Worm (Caenorhabditis elegans) whole organism, L2 larva: ENCODE results near the gene fbxa-100.
A peak's percentile ranks its signal among the peaks of the same experiment; 100 is the strongest.

ENCODE experiments used
- C34F6.9 ChIP-seq: fragments of 150-350 bp; optimal IDR thresholded peaks from 2 replicates; lab custom pipeline; 2014; ENCODE audit warnings: missing biosample characterization, missing genetic modification characterization
- F13H6.1 ChIP-seq: sonication (generic microtip); optimal IDR thresholded peaks from 2 replicates; lab custom pipeline; 2016; ENCODE audit warnings: missing genetic modification characterization, missing compliant biosample characterization
- Y55F3AM.14 ChIP-seq: fragments of 200-800 bp; sonication (Bioruptor generic); optimal IDR thresholded peaks from 2 replicates; lab custom pipeline; 2018; ENCODE audit warnings: mild to moderate bottlenecking, missing genetic modification characterization, missing compliant biosample characterization
- ZK546.5 ChIP-seq: sonication (generic microtip); optimal IDR thresholded peaks from 2 replicates; lab custom pipeline; 2017; ENCODE audit warnings: missing biosample characterization, missing genetic modification characterization
- alr-1 ChIP-seq: fragments of 150-350 bp; optimal IDR thresholded peaks from 2 replicates; lab custom pipeline; 2014; ENCODE audit warnings: missing biosample characterization, missing genetic modification characterization
- aly-2 ChIP-seq: fragments of 150-350 bp; optimal IDR thresholded peaks from 2 replicates; lab custom pipeline; 2014; ENCODE audit warnings: missing biosample characterization, missing genetic modification characterization
- ama-1 ChIP-seq: fragments of 150-350 bp; optimal IDR thresholded peaks from 2 replicates; lab custom pipeline; 2018; ENCODE audit warnings: inconsistent platforms
- blmp-1 ChIP-seq: sonication (generic microtip); optimal IDR thresholded peaks from 2 replicates; lab custom pipeline; 2017; ENCODE audit warnings: missing genetic modification characterization, mild to moderate bottlenecking, missing compliant biosample characterization, antibody characterized with exemption, moderate library complexity; ENCODE audit not compliant: insufficient read depth
- ceh-16 ChIP-seq: fragments of 150-350 bp; optimal IDR thresholded peaks from 2 replicates; lab custom pipeline; 2014; ENCODE audit warnings: missing biosample characterization, missing genetic modification characterization
- ceh-82 ChIP-seq: fragments of 150-350 bp; optimal IDR thresholded peaks from 2 replicates; lab custom pipeline; 2014; ENCODE audit warnings: missing biosample characterization, missing genetic modification characterization
- crh-2 ChIP-seq: sonication (generic microtip); optimal IDR thresholded peaks from 2 replicates; lab custom pipeline; 2017; ENCODE audit warnings: missing biosample characterization, missing genetic modification characterization
- dmd-4 ChIP-seq: sonication (generic microtip); optimal IDR thresholded peaks from 2 replicates; lab custom pipeline; 2017; ENCODE audit warnings: missing biosample characterization, missing genetic modification characterization
- egl-27 ChIP-seq: sonication (generic microtip); optimal IDR thresholded peaks from 3 replicates; lab custom pipeline; 2017; ENCODE audit warnings: missing biosample characterization, missing genetic modification reagents, missing genetic modification characterization
- elt-1 ChIP-seq: fragments of 150-350 bp; optimal IDR thresholded peaks from 2 replicates; lab custom pipeline; 2014; ENCODE audit warnings: missing biosample characterization, missing genetic modification characterization
- fos-1 ChIP-seq: fragments of 150-350 bp; optimal IDR thresholded peaks from 2 replicates; lab custom pipeline; 2014; ENCODE audit warnings: missing biosample characterization, missing genetic modification characterization
- gmeb-1 ChIP-seq: fragments of 150-350 bp; optimal IDR thresholded peaks from 2 replicates; lab custom pipeline; 2014; ENCODE audit warnings: missing biosample characterization, missing genetic modification characterization
- lin-13 ChIP-seq: fragments of 150-350 bp; optimal IDR thresholded peaks from 2 replicates; lab custom pipeline; 2014; ENCODE audit warnings: missing biosample characterization, missing genetic modification reagents, missing genetic modification characterization
- lin-39 ChIP-seq: fragments of 150-350 bp; optimal IDR thresholded peaks from 2 replicates; lab custom pipeline; 2014; ENCODE audit warnings: missing biosample characterization, missing genetic modification reagents, missing genetic modification characterization
- lsy-2 ChIP-seq, 2 experiments: fragments of 150-350 bp in 1 of 2; sonication (generic microtip) in 1 of 2; optimal IDR thresholded peaks; 2 replicates each; lab custom pipeline; 2014 to 2017; ENCODE audit warnings: missing biosample characterization in 2 of 2, missing genetic modification characterization in 2 of 2
- mab-5 ChIP-seq: fragments of 150-350 bp; optimal IDR thresholded peaks from 2 replicates; lab custom pipeline; 2014; ENCODE audit warnings: missing biosample characterization, missing genetic modification characterization
- mdl-1 ChIP-seq, 2 experiments: fragments of 150-350 bp in 1 of 2; sonication (generic microtip) in 1 of 2; optimal IDR thresholded peaks; 2 replicates each; lab custom pipeline; 2017; ENCODE audit warnings: missing biosample characterization in 2 of 2, missing genetic modification characterization in 2 of 2
- nhr-129 ChIP-seq: fragments of 150-350 bp; optimal IDR thresholded peaks from 2 replicates; lab custom pipeline; 2014; ENCODE audit warnings: missing biosample characterization, missing genetic modification characterization
- nhr-23 ChIP-seq: fragments of 150-350 bp; optimal IDR thresholded peaks from 2 replicates; lab custom pipeline; 2014; ENCODE audit warnings: missing biosample characterization, missing genetic modification reagents, missing genetic modification characterization
- nhr-237 ChIP-seq: fragments of 150-350 bp; optimal IDR thresholded peaks from 2 replicates; lab custom pipeline; 2014; ENCODE audit warnings: missing biosample characterization, missing genetic modification characterization
- nhr-25 ChIP-seq: fragments of 150-350 bp; sonication (generic microtip); optimal IDR thresholded peaks from 3 replicates; lab custom pipeline; 2014; ENCODE audit warnings: missing biosample characterization, missing genetic modification characterization
- nhr-77 ChIP-seq: fragments of 150-350 bp; optimal IDR thresholded peaks from 2 replicates; lab custom pipeline; 2014; ENCODE audit warnings: missing biosample characterization, missing genetic modification characterization
- skn-1 ChIP-seq: sonication (generic microtip); optimal IDR thresholded peaks from 2 replicates; lab custom pipeline; 2017; ENCODE audit warnings: missing biosample characterization, missing genetic modification characterization
- sma-3 ChIP-seq: sonication (generic microtip); optimal IDR thresholded peaks from 2 replicates; lab custom pipeline; 2016; ENCODE audit warnings: missing genetic modification reagents, missing genetic modification characterization, missing compliant biosample characterization
- sma-9 ChIP-seq, 2 experiments: fragments of 150-350 bp in 1 of 2; sonication (generic microtip) in 1 of 2; optimal IDR thresholded peaks; 2 replicates each; lab custom pipeline; 2014 to 2016; ENCODE audit warnings: missing genetic modification characterization in 2 of 2, mild to moderate bottlenecking in 1 of 2, missing biosample characterization in 1 of 2, missing compliant biosample characterization in 1 of 2, missing genetic modification reagents in 1 of 2, moderate library complexity in 1 of 2
- snpc-4 ChIP-seq: fragments of 150-350 bp; optimal IDR thresholded peaks from 2 replicates; lab custom pipeline; 2014; ENCODE audit warnings: missing biosample characterization, missing genetic modification characterization
- unc-39 ChIP-seq: fragments of 150-350 bp; optimal IDR thresholded peaks from 2 replicates; lab custom pipeline; 2014; ENCODE audit warnings: missing biosample characterization, missing genetic modification characterization
- unc-55 ChIP-seq: fragments of 150-350 bp; sonication (generic microtip); optimal IDR thresholded peaks from 3 replicates; lab custom pipeline; 2014; ENCODE audit warnings: missing biosample characterization, missing genetic modification reagents, missing genetic modification characterization
- unc-62 ChIP-seq: fragments of 150-350 bp; optimal IDR thresholded peaks from 2 replicates; lab custom pipeline; 2014; ENCODE audit warnings: missing biosample characterization, missing genetic modification reagents, missing genetic modification characterization
- ztf-11 ChIP-seq: sonication (generic microtip); optimal IDR thresholded peaks from 2 replicates; lab custom pipeline; 2017; ENCODE audit warnings: missing biosample characterization, missing genetic modification characterization
- ztf-4 ChIP-seq: fragments of 150-350 bp; optimal IDR thresholded peaks from 2 replicates; lab custom pipeline; 2014; ENCODE audit warnings: missing biosample characterization, missing genetic modification characterization

Gene fbxa-100

DNA sequence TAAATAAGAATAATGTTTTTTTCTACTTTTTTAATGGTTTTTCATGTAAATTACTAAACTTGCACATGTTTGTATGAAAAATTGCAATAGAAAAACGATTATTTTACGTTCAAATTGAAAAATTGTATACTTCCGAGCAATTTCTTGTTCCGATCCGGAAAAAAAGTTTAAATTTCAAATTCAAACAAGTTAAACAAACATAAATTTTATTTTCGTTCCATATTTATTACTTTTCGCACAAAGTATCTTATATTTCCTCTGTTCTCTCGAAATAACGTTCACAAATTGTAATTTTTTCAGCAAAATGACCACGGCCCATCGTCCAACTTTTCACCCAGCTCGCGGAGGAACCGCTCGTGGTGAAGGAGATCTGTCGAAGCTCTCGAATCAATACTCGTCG is 38.8 kb downstream of the fbxa-100 start, which contains the start of gene cwc-15:
TSS of gene cwc-15 (plus strand) at position 301 of the 400 bp plus-strand sequence.
- TF ChIP-seq snpc-4 (tag; lab: Kevin White, UChicago) (no peak), skn-1 (tag; lab: Kevin White, UChicago) (no peak), lin-39 (tag; lab: Kevin White, UChicago) (no peak), nhr-23 (tag; lab: Kevin White, UChicago) (no peak), crh-2 (tag; lab: Kevin White, UChicago) (no peak), elt-1 (tag; lab: Kevin White, UChicago) (no peak), lsy-2 (tag; optimal IDR thresholded peaks at IDR 0.05; lab: Kevin White, UChicago) (no peak), mab-5 (tag; lab: Kevin White, UChicago) (no peak), Y55F3AM.14 (GFP tag; lab: Kevin White, UChicago) (no peak), egl-27 (tag; lab: Kevin White, UChicago) (no peak), alr-1 (tag; lab: Kevin White, UChicago) (no peak), ztf-11 (tag; lab: Kevin White, UChicago) (no peak), fos-1 (tag; lab: Kevin White, UChicago) (no peak), blmp-1 (tag; lab: Kevin White, UChicago) (no peak), unc-55 (GFP tag; lab: Kevin White, UChicago) (no peak), ztf-4 (tag; lab: Kevin White, UChicago) (no peak), unc-39 (tag; lab: Kevin White, UChicago) (no peak), mdl-1 (tag; optimal IDR thresholded peaks at IDR 0.05; lab: Kevin White, UChicago) (no peak), dmd-4 (tag; lab: Kevin White, UChicago) (no peak), ama-1 (lab: Kevin White, UChicago) (no peak)

DNA sequence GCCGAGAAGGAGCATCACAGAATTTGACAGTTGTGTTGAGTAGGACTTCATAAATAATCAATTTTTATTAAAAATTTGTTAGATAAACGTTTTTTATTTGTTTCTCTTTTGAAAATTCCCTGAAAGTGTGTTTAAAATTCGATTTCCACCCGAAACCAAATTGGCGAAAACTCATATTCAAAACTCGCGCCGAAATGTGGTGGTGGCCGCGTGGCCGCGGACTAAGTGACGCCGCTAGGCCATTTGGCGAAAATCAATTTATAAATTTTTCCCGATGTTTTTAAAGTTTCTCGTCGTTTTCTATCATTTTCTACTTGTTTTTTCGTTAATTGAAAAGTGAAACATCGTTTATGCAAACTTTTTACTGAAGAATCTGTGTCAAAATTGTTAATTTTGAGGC is 39.3 kb downstream of the fbxa-100 start:
- TF ChIP-seq lin-13 (GFP tag; lab: Kevin White, UChicago) (peak; percentile 4), snpc-4 (tag; lab: Kevin White, UChicago) (peak; percentile 31), nhr-129 (tag; lab: Kevin White, UChicago) (peak; percentile 12), ceh-16 (tag; lab: Kevin White, UChicago) (no peak), crh-2 (tag; lab: Kevin White, UChicago) (peak; percentile 42), unc-39 (tag; lab: Kevin White, UChicago) (no peak), gmeb-1 (tag; lab: Kevin White, UChicago) (peak; percentile 87), sma-3 (peak; percentile 52), unc-55 (GFP tag; lab: Kevin White, UChicago) (peak; percentile 41), sma-9 (GFP tag; optimal IDR thresholded peaks at IDR 0.05; lab: Kevin White, UChicago) (peak; percentile 32), sma-9 (tag; optimal IDR thresholded peaks at IDR 0.05; lab: Kevin White, UChicago) (no peak), skn-1 (tag; lab: Kevin White, UChicago) (no peak), C34F6.9 (tag; lab: Kevin White, UChicago) (peak; percentile 2)
- TF ChIP-seq, all 48 proteins: peak for 9

DNA sequence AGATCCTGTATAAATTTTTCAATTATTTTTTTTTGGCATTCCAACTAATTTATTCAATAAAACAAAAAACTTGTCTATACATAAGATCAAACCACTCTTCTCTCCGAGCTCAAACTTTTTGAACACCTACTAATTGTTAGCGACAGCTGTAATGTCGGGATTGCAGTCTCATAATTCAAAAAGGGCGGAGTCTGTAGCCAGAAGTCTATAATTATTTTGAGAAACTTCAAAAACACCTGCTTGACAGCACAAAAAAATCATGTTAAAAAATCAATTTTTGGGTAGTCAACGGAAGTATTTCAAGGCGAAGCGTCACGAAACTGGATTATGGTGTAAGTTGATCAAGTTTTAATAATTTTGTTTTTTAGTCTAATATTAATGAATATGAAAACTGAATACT is 41.9 kb downstream of the fbxa-100 start, which contains the start of gene srx-44:
TSS of gene srx-44 (plus strand) at position 301 of the 400 bp plus-strand sequence.
- TF ChIP-seq ztf-4 (tag; lab: Kevin White, UChicago) (no peak), nhr-25 (tag; lab: Kevin White, UChicago) (no peak)

DNA sequence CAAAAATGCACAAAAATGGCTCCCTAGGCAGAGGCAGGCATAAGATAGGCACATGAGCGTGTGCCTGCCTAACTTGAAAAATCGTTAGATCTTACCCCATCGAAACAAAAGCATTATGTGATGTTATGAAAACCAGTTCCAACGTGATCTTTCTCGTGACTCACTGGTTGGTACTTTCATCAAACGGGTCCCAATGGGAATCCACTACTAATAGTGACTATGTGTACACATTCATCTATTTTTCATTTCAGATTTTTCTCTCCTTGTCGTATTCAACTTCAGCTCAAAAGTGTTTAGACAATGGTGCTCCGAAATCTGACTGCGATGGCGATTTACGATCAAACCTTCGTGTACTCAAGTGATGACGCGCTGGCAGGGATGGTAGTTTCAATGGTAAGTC is 44.2 kb downstream of the fbxa-100 start, which contains the start of gene srx-43:
TSS of gene srx-43 (plus strand) at position 301 of the 400 bp plus-strand sequence.
- TF ChIP-seq sma-3 (no peak), egl-27 (tag; lab: Kevin White, UChicago) (no peak), unc-62 (GFP tag; lab: Kevin White, UChicago) (no peak), nhr-237 (tag; lab: Kevin White, UChicago) (no peak), ztf-4 (tag; lab: Kevin White, UChicago) (no peak), nhr-23 (tag; lab: Kevin White, UChicago) (no peak), ceh-16 (tag; lab: Kevin White, UChicago) (no peak), nhr-77 (tag; lab: Kevin White, UChicago) (no peak), lin-13 (GFP tag; lab: Kevin White, UChicago) (no peak), ZK546.5 (tag; lab: Kevin White, UChicago) (no peak), mab-5 (tag; lab: Kevin White, UChicago) (no peak)
- TF ChIP-seq, all 48 proteins: peak for 0

DNA sequence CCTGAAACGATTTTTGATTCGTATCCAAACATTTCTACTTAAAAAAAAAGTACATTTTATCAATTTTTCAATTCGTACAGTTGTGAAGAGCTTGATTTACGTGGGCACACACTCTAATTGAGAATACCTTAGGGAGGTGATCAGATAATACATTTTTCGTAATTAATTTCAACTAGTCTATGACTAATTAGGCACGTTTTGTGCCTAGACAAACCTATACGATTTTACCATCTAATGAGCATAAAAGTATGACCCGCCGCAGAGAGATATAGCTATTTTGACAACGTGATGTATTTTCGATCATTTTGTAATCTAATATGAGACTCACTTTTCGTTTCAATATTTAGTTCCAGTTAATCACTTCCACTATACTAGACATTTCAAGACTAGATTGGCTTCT is 44.9 kb downstream of the fbxa-100 start:
- TF ChIP-seq dmd-4 (tag; lab: Kevin White, UChicago) (no peak), ceh-82 (no peak), fos-1 (tag; lab: Kevin White, UChicago) (no peak), nhr-237 (tag; lab: Kevin White, UChicago) (no peak), sma-9 (GFP tag; optimal IDR thresholded peaks at IDR 0.05; lab: Kevin White, UChicago) (no peak), sma-9 (tag; optimal IDR thresholded peaks at IDR 0.05; lab: Kevin White, UChicago) (no peak), aly-2 (tag; lab: Kevin White, UChicago) (no peak), Y55F3AM.14 (GFP tag; lab: Kevin White, UChicago) (no peak), gmeb-1 (tag; lab: Kevin White, UChicago) (no peak), F13H6.1 (tag; lab: Kevin White, UChicago) (no peak), skn-1 (tag; lab: Kevin White, UChicago) (no peak), lin-13 (GFP tag; lab: Kevin White, UChicago) (no peak)
- TF ChIP-seq, all 48 proteins: peak for 0
